Worm (Caenorhabditis elegans) whole organism, L1 larva: Measurements from ENCODE around the gene fbxb-3.
A peak's percentile ranks its signal among the peaks of the same experiment; 100 is the strongest.

Source experiments
- F16B12.6 ChIP-seq: fragments of 150-350 bp; optimal IDR thresholded peaks from 2 replicates; lab custom pipeline; 2014; ENCODE audit warnings: missing biosample characterization, missing genetic modification characterization
- Y116A8C.19 ChIP-seq: sonication (generic microtip); optimal IDR thresholded peaks from 2 replicates; lab custom pipeline; 2016; ENCODE audit warnings: missing compliant biosample characterization, missing genetic modification characterization, borderline replicate concordance
- alr-1 ChIP-seq: fragments of 200-800 bp; sonication (Bioruptor generic); optimal IDR thresholded peaks from 2 replicates; lab custom pipeline; 2018; ENCODE audit warnings: borderline replicate concordance, mild to moderate bottlenecking, missing genetic modification characterization, missing compliant biosample characterization
- blmp-1 ChIP-seq: fragments of 150-350 bp; optimal IDR thresholded peaks from 2 replicates; lab custom pipeline; 2014; ENCODE audit warnings: missing biosample characterization, missing genetic modification characterization
- ceh-63 ChIP-seq: fragments of 200-800 bp; sonication (Bioruptor generic); optimal IDR thresholded peaks from 2 replicates; lab custom pipeline; 2018; ENCODE audit warnings: mild to moderate bottlenecking, missing genetic modification characterization, missing compliant biosample characterization
- ceh-8 ChIP-seq: fragments of 200-800 bp; sonication (Bioruptor generic); optimal IDR thresholded peaks from 2 replicates; lab custom pipeline; 2018; ENCODE audit warnings: mild to moderate bottlenecking, missing genetic modification characterization, moderate library complexity, missing compliant biosample characterization
- ceh-82 ChIP-seq, 3 experiments: fragments of 150-350 bp in 1 of 3; sonication (generic microtip) in 2 of 3; optimal IDR thresholded peaks; 2 replicates each; lab custom pipeline; 2014 to 2017; ENCODE audit warnings: missing biosample characterization in 3 of 3, missing genetic modification characterization in 3 of 3
- ceh-88 ChIP-seq: fragments of 200-800 bp; sonication (Bioruptor generic); IDR thresholded peaks from 2 replicates; pipeline ENCODE4 v1.3.6; 2022; ENCODE audit warnings: missing genetic modification characterization, missing compliant biosample characterization
- dpl-1 ChIP-seq, 3 experiments: fragments of 150-350 bp in 2 of 3; sonication (generic microtip) in 1 of 3; optimal IDR thresholded peaks; 2 replicates each; lab custom pipeline; 2014 to 2017; ENCODE audit warnings: missing biosample characterization in 3 of 3, missing genetic modification characterization in 3 of 3, missing genetic modification reagents in 3 of 3
- dsc-1 ChIP-seq: sonication (generic microtip); optimal IDR thresholded peaks from 2 replicates; lab custom pipeline; 2016; ENCODE audit warnings: mild to moderate bottlenecking, missing genetic modification characterization, missing compliant biosample characterization
- efl-1 ChIP-seq, 4 experiments: fragments of 150-350 bp; optimal IDR thresholded peaks in 3 of 4; peaks in 1 of 4; 1 replicate in 1 of 4; 2 replicates in 3 of 4; lab custom pipeline; 2014; ENCODE audit warnings: missing biosample characterization in 2 of 4, missing genetic modification characterization in 2 of 4, missing genetic modification reagents in 2 of 4
- efl-3 ChIP-seq: fragments of 200-800 bp; sonication (Bioruptor generic); optimal IDR thresholded peaks from 2 replicates; lab custom pipeline; 2018; ENCODE audit warnings: mild to moderate bottlenecking, missing genetic modification characterization, missing compliant biosample characterization
- egl-27 ChIP-seq, 2 experiments: fragments of 150-350 bp in 1 of 2; sonication (generic microtip); optimal IDR thresholded peaks; 3 replicates each; lab custom pipeline; 2017 to 2018; ENCODE audit warnings: missing biosample characterization in 2 of 2, missing genetic modification characterization in 2 of 2, missing genetic modification reagents in 2 of 2
- elt-2 ChIP-seq: sonication (generic microtip); optimal IDR thresholded peaks from 2 replicates; lab custom pipeline; 2016; ENCODE audit warnings: missing genetic modification characterization, mild to moderate bottlenecking, inconsistent platforms, missing compliant biosample characterization, missing genetic modification reagents
- elt-3 ChIP-seq, 6 experiments: fragments of 150-350 bp in 1 of 6; sonication (generic microtip); optimal IDR thresholded peaks; 2 replicates each; lab custom pipeline; 2017 to 2018; ENCODE audit warnings: missing biosample characterization in 6 of 6, missing genetic modification characterization in 6 of 6, inconsistent platforms in 1 of 6
- ets-5 ChIP-seq: fragments of 200-800 bp; sonication (Bioruptor generic); IDR thresholded peaks from 2 replicates; pipeline ENCODE4 v1.3.6; 2022; ENCODE audit warnings: missing genetic modification characterization, missing compliant biosample characterization
- fkh-8 ChIP-seq: sonication (generic microtip); optimal IDR thresholded peaks from 2 replicates; lab custom pipeline; 2016; ENCODE audit warnings: mild to moderate bottlenecking, missing genetic modification characterization, missing compliant biosample characterization
- fos-1 ChIP-seq: fragments of 150-350 bp; optimal IDR thresholded peaks from 2 replicates; lab custom pipeline; 2014; ENCODE audit warnings: missing biosample characterization, missing genetic modification characterization
- grh-1 ChIP-seq: fragments of 200-800 bp; sonication (Bioruptor generic); IDR thresholded peaks from 2 replicates; pipeline ENCODE4 v1.3.6; 2022; ENCODE audit warnings: missing genetic modification reagents, missing genetic modification characterization, missing compliant biosample characterization
- hlh-4 ChIP-seq: sonication (generic microtip); optimal IDR thresholded peaks from 2 replicates; lab custom pipeline; 2016; ENCODE audit warnings: mild to moderate bottlenecking, missing genetic modification characterization, missing compliant biosample characterization
- isw-1 ChIP-seq: fragments of 200-800 bp; sonication (Bioruptor generic); IDR thresholded peaks from 2 replicates; pipeline ENCODE4 v1.3.6; 2022; ENCODE audit warnings: missing genetic modification characterization, missing compliant biosample characterization
- lin-13 ChIP-seq: fragments of 150-350 bp; optimal IDR thresholded peaks from 2 replicates; lab custom pipeline; 2014; ENCODE audit warnings: missing biosample characterization, missing genetic modification reagents, missing genetic modification characterization
- lin-14 ChIP-seq: fragments of 200-800 bp; sonication (Bioruptor generic); optimal IDR thresholded peaks from 2 replicates; lab custom pipeline; 2018; ENCODE audit warnings: mild to moderate bottlenecking, missing genetic modification characterization, moderate library complexity, missing compliant biosample characterization
- lin-15B ChIP-seq: fragments of 150-350 bp; sonication (generic microtip); optimal IDR thresholded peaks from 3 replicates; lab custom pipeline; 2014; ENCODE audit warnings: missing biosample characterization, missing genetic modification characterization
- lir-3 ChIP-seq: sonication (generic microtip); optimal IDR thresholded peaks from 2 replicates; lab custom pipeline; 2016; ENCODE audit warnings: mild to moderate bottlenecking, missing genetic modification characterization, moderate library complexity, missing compliant biosample characterization; ENCODE audit not compliant: poor library complexity
- lsy-2 ChIP-seq, 2 experiments: fragments of 150-350 bp; optimal IDR thresholded peaks; 2 replicates each; lab custom pipeline; 2014; ENCODE audit warnings: missing biosample characterization in 2 of 2, missing genetic modification characterization in 2 of 2
- mab-9 ChIP-seq: fragments of 200-800 bp; sonication (Bioruptor generic); IDR thresholded peaks from 2 replicates; pipeline ENCODE4 v1.3.6; 2022; ENCODE audit warnings: missing genetic modification reagents, missing genetic modification characterization, missing compliant biosample characterization
- mdl-1 ChIP-seq, 2 experiments: fragments of 150-350 bp; optimal IDR thresholded peaks; 2 replicates each; lab custom pipeline; 2014 to 2017; ENCODE audit warnings: missing biosample characterization in 2 of 2, missing genetic modification characterization in 2 of 2, inconsistent platforms in 1 of 2
- mef-2 ChIP-seq: fragments of 150-350 bp; optimal IDR thresholded peaks from 2 replicates; lab custom pipeline; 2014; ENCODE audit warnings: missing biosample characterization, missing genetic modification characterization
- mep-1 ChIP-seq: fragments of 150-350 bp; optimal IDR thresholded peaks from 2 replicates; lab custom pipeline; 2014; ENCODE audit warnings: missing biosample characterization, missing genetic modification characterization
- nhr-11 ChIP-seq: fragments of 150-350 bp; optimal IDR thresholded peaks from 2 replicates; lab custom pipeline; 2014; ENCODE audit warnings: missing biosample characterization, missing genetic modification characterization
- nhr-12 ChIP-seq: sonication (generic microtip); optimal IDR thresholded peaks from 2 replicates; lab custom pipeline; 2017; ENCODE audit warnings: missing biosample characterization, missing genetic modification characterization
- nhr-20 ChIP-seq: sonication (generic microtip); optimal IDR thresholded peaks from 2 replicates; lab custom pipeline; 2016; ENCODE audit warnings: mild to moderate bottlenecking, missing genetic modification characterization, missing compliant biosample characterization
- nhr-28 ChIP-seq: fragments of 150-350 bp; optimal IDR thresholded peaks from 2 replicates; lab custom pipeline; 2014; ENCODE audit warnings: missing biosample characterization, missing genetic modification characterization
- nhr-71 ChIP-seq: sonication (generic microtip); optimal IDR thresholded peaks from 2 replicates; lab custom pipeline; 2016; ENCODE audit warnings: mild to moderate bottlenecking, missing genetic modification characterization, moderate library complexity, missing compliant biosample characterization
- nhr-77 ChIP-seq: fragments of 150-350 bp; optimal IDR thresholded peaks from 2 replicates; lab custom pipeline; 2014; ENCODE audit warnings: missing biosample characterization, missing genetic modification characterization
- nhr-85 ChIP-seq: sonication (generic microtip); peaks from one replicate; lab custom pipeline; 2016; ENCODE audit warnings: missing genetic modification characterization, inconsistent platforms, missing compliant biosample characterization
- nhr-90 ChIP-seq: sonication (generic microtip); optimal IDR thresholded peaks from 2 replicates; lab custom pipeline; 2016; ENCODE audit warnings: mild to moderate bottlenecking, missing genetic modification characterization, missing compliant biosample characterization; ENCODE audit not compliant: poor library complexity
- pax-3 ChIP-seq: fragments of 200-800 bp; sonication (Bioruptor generic); optimal IDR thresholded peaks from 2 replicates; lab custom pipeline; 2018; ENCODE audit warnings: mild to moderate bottlenecking, missing genetic modification characterization, moderate library complexity, missing compliant biosample characterization
- pqm-1 ChIP-seq: sonication (generic microtip); optimal IDR thresholded peaks from 3 replicates; lab custom pipeline; 2017; ENCODE audit warnings: missing biosample characterization, missing genetic modification characterization
- snu-23 ChIP-seq: sonication (generic microtip); optimal IDR thresholded peaks from 2 replicates; lab custom pipeline; 2016; ENCODE audit warnings: missing genetic modification characterization, missing compliant biosample characterization
- sptf-1 ChIP-seq: fragments of 150-350 bp; optimal IDR thresholded peaks from 2 replicates; lab custom pipeline; 2014; ENCODE audit warnings: missing biosample characterization, missing genetic modification characterization
- unc-130 ChIP-seq: fragments of 150-350 bp; optimal IDR thresholded peaks from 2 replicates; lab custom pipeline; 2017; ENCODE audit warnings: missing biosample characterization, missing genetic modification characterization, inconsistent platforms
- unc-86 ChIP-seq: sonication (generic microtip); optimal IDR thresholded peaks from 2 replicates; lab custom pipeline; 2016; ENCODE audit warnings: missing genetic modification characterization, missing compliant biosample characterization
- unc-98 ChIP-seq: fragments of 200-800 bp; sonication (Bioruptor generic); IDR thresholded peaks from 2 replicates; pipeline ENCODE4 v1.3.6; 2022; ENCODE audit warnings: missing genetic modification characterization, missing compliant biosample characterization
- zag-1 ChIP-seq: fragments of 150-350 bp; optimal IDR thresholded peaks from 2 replicates; lab custom pipeline; 2014; ENCODE audit warnings: missing biosample characterization, missing genetic modification characterization
- zip-4 ChIP-seq: fragments of 200-800 bp; sonication (Bioruptor generic); optimal IDR thresholded peaks from 2 replicates; lab custom pipeline; 2018; ENCODE audit warnings: mild to moderate bottlenecking, missing genetic modification characterization, moderate library complexity, missing compliant biosample characterization

The fbxb-3 gene

ce11 chrIV:11804053-11804452 lies 34.7 kb upstream of the fbxb-3 start, which contains the start of gene H01G02.1:
Gene H01G02.1 (minus strand): TSS chrIV:11804153.
- TF ChIP-seq ets-5 (GFP tag; lab: Robert Waterston, UW) (no peak), nhr-77 (no peak), alr-1 (tag; lab: Kevin White, UChicago) (no peak), elt-2 (tag; lab: Kevin White, UChicago) (no peak), dpl-1 (GFP tag; optimal IDR thresholded peaks at IDR 0.05; lab: Kevin White, UChicago) (no peak), egl-27 (tag; optimal IDR thresholded peaks at IDR 0.05; lab: Kevin White, UChicago) (no peak), fkh-8 (tag; lab: Kevin White, UChicago) (no peak), pax-3 (tag; lab: Kevin White, UChicago) (no peak), isw-1 (GFP tag; lab: Robert Waterston, UW) (no peak), nhr-11 (tag; lab: Kevin White, UChicago) (no peak), F16B12.6 (tag; lab: Kevin White, UChicago) (no peak), ceh-8 (GFP tag; lab: Kevin White, UChicago) (no peak), zip-4 (GFP tag; lab: Kevin White, UChicago) (no peak), unc-86 (tag; lab: Kevin White, UChicago) (no peak), dsc-1 (tag; lab: Kevin White, UChicago) (no peak), ceh-63 (GFP tag; lab: Kevin White, UChicago) (no peak), nhr-12 (tag; lab: Kevin White, UChicago) (no peak)

ce11 chrIV:11809047-11809446 lies 29.7 kb upstream of the fbxb-3 start:
- TF ChIP-seq lsy-2 (tag; optimal IDR thresholded peaks at IDR 0.05; lab: Kevin White, UChicago): peak in 1 of 2 experiments; percentile 23
- TF ChIP-seq blmp-1 (tag; lab: Kevin White, UChicago): peak; percentile 69
- TF ChIP-seq mep-1 (tag; lab: Kevin White, UChicago): no peak
- TF ChIP-seq efl-1 (optimal IDR thresholded peaks at IDR 0.05; lab: Kevin White, UChicago): no peak
- no peak for TF ChIP-seq efl-1 (GFP tag; optimal IDR thresholded peaks at IDR 0.05 in 1 of 2; lab: Kevin White, UChicago)
- TF ChIP-seq lin-14 (GFP tag; lab: Kevin White, UChicago): peak; percentile 7
- TF ChIP-seq elt-3 (tag; optimal IDR thresholded peaks at IDR 0.05; lab: Kevin White, UChicago): peak in 5 of 6 experiments; percentile 27 to 66 (median 53)
- TF ChIP-seq nhr-20 (tag; lab: Kevin White, UChicago): peak; percentile 49
- no peak for TF ChIP-seq isw-1 (GFP tag; lab: Robert Waterston, UW)
- no peak for TF ChIP-seq lin-13 (GFP tag; lab: Kevin White, UChicago)
- peak; percentile 62 for TF ChIP-seq nhr-85

ce11 chrIV:11809708-11810114 lies 29.0 kb upstream of the fbxb-3 start:
- TF ChIP-seq mef-2 (tag; lab: Kevin White, UChicago) (no peak), blmp-1 (tag; lab: Kevin White, UChicago) (peak; percentile 92), elt-3 (tag; optimal IDR thresholded peaks at IDR 0.05; lab: Kevin White, UChicago) (peak in 2 of 6 experiments; percentile 10 to 37), zag-1 (tag; lab: Kevin White, UChicago) (peak; percentile 76), nhr-90 (tag; lab: Kevin White, UChicago) (no peak), ceh-88 (GFP tag; lab: Robert Waterston, UW) (no peak), alr-1 (tag; lab: Kevin White, UChicago) (no peak), snu-23 (peak; percentile 87), unc-130 (tag; lab: Kevin White, UChicago) (peak; percentile 67), mdl-1 (tag; optimal IDR thresholded peaks at IDR 0.05; lab: Kevin White, UChicago) (peak in 1 of 2 experiments; percentile 40), egl-27 (tag; optimal IDR thresholded peaks at IDR 0.05; lab: Kevin White, UChicago) (peak in 1 of 2 experiments; percentile 83), sptf-1 (tag; lab: Kevin White, UChicago) (no peak), hlh-4 (tag; lab: Kevin White, UChicago) (no peak), nhr-71 (peak; percentile 91), unc-98 (GFP tag; lab: Robert Waterston, UW) (no peak), grh-1 (GFP tag; lab: Robert Waterston, UW) (no peak), mep-1 (tag; lab: Kevin White, UChicago) (peak; percentile 88), Y116A8C.19 (tag; lab: Kevin White, UChicago) (no peak), mab-9 (GFP tag; lab: Robert Waterston, UW) (no peak; the same call in 1 of the 2 replicates), nhr-28 (tag; lab: Kevin White, UChicago) (no peak), ceh-82 (tag; optimal IDR thresholded peaks at IDR 0.05; lab: Kevin White, UChicago) (peak; percentile 4 to 62 (median 56)), efl-3 (GFP tag; lab: Kevin White, UChicago) (no peak), zip-4 (GFP tag; lab: Kevin White, UChicago) (no peak), nhr-77 (peak; percentile 73), lin-15B (tag; lab: Kevin White, UChicago) (no peak), pqm-1 (tag; lab: Kevin White, UChicago) (no peak), ets-5 (GFP tag; lab: Robert Waterston, UW) (no peak), lir-3 (tag; lab: Kevin White, UChicago) (peak; percentile 50), fos-1 (tag; lab: Kevin White, UChicago) (peak; percentile 66)
